Worm (Caenorhabditis elegans): Measurements from ENCODE around the gene M01F1.4.

- TF ChIP-seq lin-11 (tag; optimal IDR thresholded peaks at IDR 0.05) (no peak), nhr-25 (tag; optimal IDR thresholded peaks at IDR 0.05) (no peak), zag-1 (tag; optimal IDR thresholded peaks at IDR 0.05) (no peak), mdl-1 (tag; optimal IDR thresholded peaks at IDR 0.05) (no peak)
Observed at ce11 chrIII:3486055-3486454, 23.8 kb downstream of the M01F1.4 start.

Data from whole organism, L2 larva.